Fruit fly (Drosophila melanogaster) whole organism, embryonic: Measurements from ENCODE around the gene pes.
A peak's percentile ranks its signal among the peaks of the same experiment; 100 is the strongest.

Experiments
- Ada2b ChIP-seq: fragments of 200-800 bp; sonication (Bioruptor generic); IDR thresholded peaks from 2 replicates; pipeline ENCODE4 v1.3.6; 2022; ENCODE audit warnings: missing biosample characterization, missing genetic modification characterization
- Atf6 ChIP-seq: fragments of 200-800 bp; sonication (Bioruptor generic); IDR thresholded peaks from 2 replicates; pipeline ENCODE4 v1.3.6; 2022; ENCODE audit warnings: missing biosample characterization, missing genetic modification characterization
- C15 ChIP-seq: fragments of 200-800 bp; sonication (Bioruptor generic); IDR thresholded peaks from 3 replicates; pipeline ENCODE4 v1.3.6; 2022; ENCODE audit warnings: missing biosample characterization, missing genetic modification characterization
- CG10321 ChIP-seq: fragments of 200-800 bp; sonication (Bioruptor generic); IDR thresholded peaks from 2 replicates; pipeline ENCODE4 v1.3.6; 2022; ENCODE audit warnings: missing biosample characterization, missing genetic modification characterization
- CG10979 ChIP-seq: fragments of 200-800 bp; sonication (Bioruptor generic); optimal IDR thresholded peaks from 2 replicates; lab custom pipeline; 2018; ENCODE audit warnings: missing biosample characterization, mild to moderate bottlenecking, missing genetic modification characterization, moderate library complexity
- CG11247 ChIP-seq: fragments of 200-800 bp; sonication (Bioruptor generic); IDR thresholded peaks from 2 replicates; pipeline ENCODE4 v1.3.6; 2022; ENCODE audit warnings: missing biosample characterization, missing genetic modification characterization
- CG11398 ChIP-seq: fragments of 200-800 bp; sonication (Bioruptor generic); optimal IDR thresholded peaks from 2 replicates; lab custom pipeline; 2016; ENCODE audit warnings: missing biosample characterization, missing genetic modification characterization
- CG12236 ChIP-seq: fragments of 200-800 bp; sonication (Bioruptor generic); optimal IDR thresholded peaks from 2 replicates; lab custom pipeline; 2016; ENCODE audit warnings: missing biosample characterization, missing genetic modification characterization
- CG1233 ChIP-seq: fragments of 200-800 bp; sonication (Bioruptor generic); optimal IDR thresholded peaks from 4 replicates; lab custom pipeline; 2018; ENCODE audit warnings: missing biosample characterization, mild to moderate bottlenecking, missing genetic modification characterization
- CG15269 ChIP-seq: fragments of 200-800 bp; sonication (Bioruptor generic); optimal IDR thresholded peaks from 2 replicates; lab custom pipeline; 2018; ENCODE audit warnings: missing biosample characterization, mild to moderate bottlenecking, missing genetic modification characterization, moderate library complexity
- CG15479 ChIP-seq: fragments of 200-800 bp; sonication (Bioruptor generic); optimal IDR thresholded peaks from 3 replicates; lab custom pipeline; 2019; ENCODE audit warnings: missing biosample characterization, mild to moderate bottlenecking, missing genetic modification characterization, moderate library complexity
- CG1832 ChIP-seq: fragments of 200-800 bp; sonication (Bioruptor generic); optimal IDR thresholded peaks from 2 replicates; lab custom pipeline; 2017; ENCODE audit warnings: missing biosample characterization, mild to moderate bottlenecking, missing genetic modification characterization, inconsistent platforms
- CG18476 ChIP-seq: fragments of 200-800 bp; sonication (Bioruptor generic); optimal IDR thresholded peaks from 2 replicates; lab custom pipeline; 2016; ENCODE audit warnings: missing biosample characterization, mild to moderate bottlenecking, missing genetic modification characterization
- CG2202 ChIP-seq: fragments of 200-800 bp; sonication (Bioruptor generic); optimal IDR thresholded peaks from 2 replicates; lab custom pipeline; 2018; ENCODE audit warnings: missing biosample characterization, mild to moderate bottlenecking, missing genetic modification characterization
- CG2875 ChIP-seq: fragments of 200-800 bp; sonication (Bioruptor generic); optimal IDR thresholded peaks from 2 replicates; lab custom pipeline; 2017; ENCODE audit warnings: missing biosample characterization, mild to moderate bottlenecking, missing genetic modification characterization, missing genetic modification reagents
- CG3281 ChIP-seq: fragments of 200-800 bp; sonication (Bioruptor generic); optimal IDR thresholded peaks from 3 replicates; lab custom pipeline; 2017; ENCODE audit warnings: missing biosample characterization, mild to moderate bottlenecking, missing genetic modification characterization
- CG33557 ChIP-seq: fragments of 200-800 bp; sonication (Bioruptor generic); optimal IDR thresholded peaks from 2 replicates; lab custom pipeline; 2019; ENCODE audit warnings: missing biosample characterization, mild to moderate bottlenecking, missing genetic modification characterization, moderate library complexity
- CG34376 ChIP-seq: fragments of 200-800 bp; sonication (Bioruptor generic); optimal IDR thresholded peaks from 2 replicates; lab custom pipeline; 2018; ENCODE audit warnings: missing biosample characterization, mild to moderate bottlenecking, missing genetic modification characterization
- CG4360 ChIP-seq: fragments of 200-800 bp; sonication (Bioruptor generic); IDR thresholded peaks from 2 replicates; pipeline ENCODE4 v1.3.6; 2022; ENCODE audit warnings: missing biosample characterization, missing genetic modification characterization
- CG5180 ChIP-seq: fragments of 200-800 bp; sonication (Bioruptor generic); optimal IDR thresholded peaks from 3 replicates; lab custom pipeline; 2017; ENCODE audit warnings: missing biosample characterization, missing genetic modification characterization, mild to moderate bottlenecking, moderate library complexity, missing genetic modification reagents
- CG7271 ChIP-seq: fragments of 200-800 bp; sonication (Bioruptor generic); optimal IDR thresholded peaks from 2 replicates; lab custom pipeline; 2018; ENCODE audit warnings: missing biosample characterization, mild to moderate bottlenecking, missing genetic modification characterization, moderate library complexity
- CG8089 ChIP-seq: fragments of 200-800 bp; sonication (Bioruptor generic); optimal IDR thresholded peaks from 3 replicates; lab custom pipeline; 2016; ENCODE audit warnings: missing biosample characterization, missing genetic modification characterization
- Camta ChIP-seq: fragments of 200-800 bp; sonication (Bioruptor generic); optimal IDR thresholded peaks from 2 replicates; lab custom pipeline; 2016; ENCODE audit warnings: missing biosample characterization, missing genetic modification characterization
- Drgx ChIP-seq: fragments of 200-800 bp; sonication (Bioruptor generic); IDR thresholded peaks from 2 replicates; pipeline ENCODE4 v1.3.6; 2022; ENCODE audit warnings: missing biosample characterization, missing genetic modification characterization
- Eip74EF ChIP-seq, 2 experiments: fragments of 200-800 bp in 1 of 2; fragments of >200 bp in 1 of 2; sonication (Bioruptor generic) in 1 of 2; optimal IDR thresholded peaks; 2 replicates each; lab custom pipeline; 2017 to 2019; ENCODE audit warnings: missing biosample characterization in 2 of 2, missing genetic modification characterization in 2 of 2, mild to moderate bottlenecking in 1 of 2, moderate library complexity in 1 of 2
- Myb ChIP-seq: fragments of 200-800 bp; sonication (Bioruptor generic); optimal IDR thresholded peaks from 2 replicates; lab custom pipeline; 2016; ENCODE audit warnings: missing biosample characterization, missing genetic modification characterization
- Nf-YB ChIP-seq: fragments of 200-800 bp; sonication (Bioruptor generic); optimal IDR thresholded peaks from 3 replicates; lab custom pipeline; 2019; ENCODE audit warnings: missing biosample characterization, mild to moderate bottlenecking, missing genetic modification characterization, moderate library complexity
- Nf-YC ChIP-seq: fragments of 200-800 bp; optimal IDR thresholded peaks from 3 replicates; lab custom pipeline; 2019; ENCODE audit warnings: missing biosample characterization, mild to moderate bottlenecking, missing genetic modification characterization, moderate library complexity
- Sox100B ChIP-seq: fragments of 200-800 bp; sonication (Bioruptor generic); optimal IDR thresholded peaks from 3 replicates; lab custom pipeline; 2018; ENCODE audit warnings: missing biosample characterization, mild to moderate bottlenecking, missing genetic modification characterization
- Sry-δ ChIP-seq: fragments of 200-800 bp; sonication (Bioruptor generic); optimal IDR thresholded peaks from 2 replicates; lab custom pipeline; 2016; ENCODE audit warnings: missing biosample characterization, missing genetic modification characterization
- ap ChIP-seq: fragments of 200-800 bp; sonication (Bioruptor generic); IDR thresholded peaks from 2 replicates; pipeline ENCODE4 v1.3.6; 2022; ENCODE audit warnings: missing biosample characterization, missing genetic modification characterization
- da ChIP-seq: fragments of 200-800 bp; sonication (Bioruptor generic); optimal IDR thresholded peaks from 2 replicates; lab custom pipeline; 2016; ENCODE audit warnings: missing biosample characterization, missing genetic modification characterization
- ems ChIP-seq: fragments of 200-800 bp; sonication (Bioruptor generic); optimal IDR thresholded peaks from 3 replicates; lab custom pipeline; 2016; ENCODE audit warnings: missing biosample characterization, missing genetic modification characterization
- fru ChIP-seq: fragments of >200 bp; optimal IDR thresholded peaks from 2 replicates; lab custom pipeline; 2017
- ftz-f1 ChIP-seq: fragments of 200-800 bp; sonication (Bioruptor generic); optimal IDR thresholded peaks from 2 replicates; lab custom pipeline; 2016; ENCODE audit warnings: missing biosample characterization, missing genetic modification characterization
- grau ChIP-seq: fragments of 200-800 bp; optimal IDR thresholded peaks from 3 replicates; lab custom pipeline; 2019; ENCODE audit warnings: missing biosample characterization, mild to moderate bottlenecking, missing genetic modification characterization, moderate library complexity
- grn ChIP-seq: fragments of 200-800 bp; sonication (Bioruptor generic); optimal IDR thresholded peaks from 3 replicates; lab custom pipeline; 2017; ENCODE audit warnings: missing biosample characterization, missing genetic modification characterization
- maf-S ChIP-seq: fragments of 200-800 bp; sonication (Bioruptor generic); optimal IDR thresholded peaks from 2 replicates; lab custom pipeline; 2016; ENCODE audit warnings: missing biosample characterization, missing genetic modification characterization
- mld ChIP-seq: fragments of 200-800 bp; sonication (Bioruptor generic); IDR thresholded peaks from 3 replicates; pipeline ENCODE4 v1.3.6; 2022; ENCODE audit warnings: missing biosample characterization, missing genetic modification characterization; ENCODE audit not compliant: partially characterized antibody
- prd ChIP-seq, 3 experiments: fragments of >200 bp in 2 of 3; fragments of 200-800 bp in 1 of 3; sonication (Bioruptor generic) in 1 of 3; optimal IDR thresholded peaks in 2 of 3; IDR thresholded peaks in 1 of 3; 2 replicates in 2 of 3; 3 replicates in 1 of 3; pipeline versions ENCODE4 v1.3.6 to Lab custom; 2017 to 2022; ENCODE audit warnings: missing biosample characterization in 1 of 3, missing genetic modification characterization in 1 of 3
- psq ChIP-seq: fragments of 200-800 bp; sonication (Bioruptor generic); optimal IDR thresholded peaks from 2 replicates; lab custom pipeline; 2017; ENCODE audit warnings: missing biosample characterization, missing genetic modification characterization
- salm ChIP-seq: fragments of 200-800 bp; sonication (Bioruptor generic); optimal IDR thresholded peaks from 2 replicates; lab custom pipeline; 2018; ENCODE audit warnings: missing biosample characterization, mild to moderate bottlenecking, missing genetic modification characterization
- sc ChIP-seq, 3 experiments: fragments of >200 bp in 2 of 3; fragments of 200-800 bp in 1 of 3; sonication (Bioruptor generic) in 1 of 3; optimal IDR thresholded peaks; 2 replicates in 2 of 3; 3 replicates in 1 of 3; lab custom pipeline; 2017; ENCODE audit warnings: mild to moderate bottlenecking in 1 of 3, missing biosample characterization in 1 of 3, missing genetic modification characterization in 1 of 3, missing genetic modification reagents in 1 of 3
- scrt ChIP-seq: fragments of 200-800 bp; sonication (Bioruptor generic); optimal IDR thresholded peaks from 2 replicates; lab custom pipeline; 2018; ENCODE audit warnings: missing biosample characterization, mild to moderate bottlenecking, missing genetic modification characterization, moderate library complexity
- sens-2 ChIP-seq: fragments of 200-800 bp; sonication (Bioruptor generic); IDR thresholded peaks from 2 replicates; pipeline ENCODE4 v1.3.6; 2022; ENCODE audit warnings: missing biosample characterization, missing genetic modification characterization
- stwl ChIP-seq: fragments of 200-800 bp; sonication (Bioruptor generic); optimal IDR thresholded peaks from 3 replicates; lab custom pipeline; 2018; ENCODE audit warnings: missing biosample characterization, mild to moderate bottlenecking, missing genetic modification characterization, moderate library complexity
- unpg ChIP-seq: fragments of 200-800 bp; sonication (Bioruptor generic); optimal IDR thresholded peaks from 3 replicates; lab custom pipeline; 2018; ENCODE audit warnings: missing biosample characterization, mild to moderate bottlenecking, missing genetic modification characterization, moderate library complexity
- usp ChIP-seq: fragments of >200 bp; optimal IDR thresholded peaks from 2 replicates; lab custom pipeline; 2017; ENCODE audit warnings: missing biosample characterization, missing genetic modification characterization
- vfl ChIP-seq: fragments of 200-800 bp; sonication (Bioruptor generic); optimal IDR thresholded peaks from 2 replicates; lab custom pipeline; 2016; ENCODE audit warnings: missing biosample characterization, missing genetic modification characterization
- zen2 ChIP-seq: fragments of 200-800 bp; sonication (Bioruptor generic); IDR thresholded peaks from 3 replicates; pipeline ENCODE4 v1.3.6; 2022; ENCODE audit warnings: missing biosample characterization, missing genetic modification characterization; ENCODE audit not compliant: partially characterized antibody

Gene pes

DNA sequence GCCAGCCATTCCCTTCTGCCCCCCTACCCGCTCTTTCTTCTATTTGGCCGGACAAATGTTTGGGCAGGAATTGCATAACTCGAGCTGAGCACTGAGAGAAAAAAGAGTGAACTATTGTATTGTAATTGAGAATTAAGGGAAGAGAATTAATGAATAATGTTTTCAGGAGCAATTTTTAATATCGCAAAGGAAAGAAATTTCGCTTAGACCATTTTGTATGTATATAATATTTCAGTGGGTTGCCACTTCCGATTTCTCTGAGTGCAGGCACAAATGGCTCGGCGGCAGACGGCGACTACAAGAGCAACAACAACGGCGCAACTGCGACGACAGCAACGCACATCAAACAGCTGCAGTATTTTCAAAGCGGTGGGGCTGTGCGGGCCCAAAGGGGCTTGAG is 29.4 kb downstream of the pes start (continued):
- no peak for TF ChIP-seq prd (optimal IDR thresholded peaks at IDR 0.05; lab: Kevin White, UChicago)
- TF ChIP-seq prd (GFP tag; IDR thresholded peaks at IDR 0.05; lab: Robert Waterston, UW): peak; percentile 88
- TF ChIP-seq mld (GFP tag; lab: Robert Waterston, UW): no peak
- peak; percentile 58 for TF ChIP-seq CG5180 (GFP tag; lab: Kevin White, UChicago)
- TF ChIP-seq CG34376 (GFP tag; lab: Kevin White, UChicago): no peak
- no peak for TF ChIP-seq fru (lab: Kevin White, UChicago)
- peak; percentile 21 for TF ChIP-seq psq (GFP tag; lab: Kevin White, UChicago)
- TF ChIP-seq CG10979: peak; percentile 63
- TF ChIP-seq CG8089 (GFP tag; lab: Kevin White, UChicago): peak; percentile 60
- no peak for TF ChIP-seq CG1832
- TF ChIP-seq Myb: peak; percentile 39
- peak; percentile 83 for TF ChIP-seq Ada2b (GFP tag; lab: Robert Waterston, UW)
- peak; percentile 93 for TF ChIP-seq Drgx (GFP tag; lab: Robert Waterston, UW)
- TF ChIP-seq CG1233 (GFP tag; lab: Kevin White, UChicago): no peak
- TF ChIP-seq CG2875 (GFP tag; lab: Kevin White, UChicago): peak; percentile 67
- no peak for TF ChIP-seq CG7271 (tag; lab: Kevin White, UChicago)
- TF ChIP-seq CG33557 (GFP tag; lab: Kevin White, UChicago): no peak
- peak; percentile 62 for TF ChIP-seq CG12236 (GFP tag; lab: Kevin White, UChicago)
- no peak for TF ChIP-seq CG11247 (GFP tag; lab: Robert Waterston, UW)
- TF ChIP-seq grn (GFP tag; lab: Kevin White, UChicago): no peak
- TF ChIP-seq da: peak; percentile 31
- TF ChIP-seq CG11398 (GFP tag; lab: Kevin White, UChicago): peak; percentile 65
- TF ChIP-seq Eip74EF (GFP tag; optimal IDR thresholded peaks at IDR 0.05; lab: Kevin White, UChicago): peak in 1 of 2 experiments; percentile 52
- TF ChIP-seq CG15269: peak; percentile 81
- TF ChIP-seq zen2 (GFP tag; lab: Robert Waterston, UW): no peak
- peak; percentile 63 for TF ChIP-seq Sox100B (GFP tag; lab: Kevin White, UChicago)
- TF ChIP-seq grau: peak; percentile 68
- TF ChIP-seq sens-2 (GFP tag; lab: Robert Waterston, UW): peak; percentile 62
- TF ChIP-seq CG3281 (GFP tag; lab: Kevin White, UChicago): peak; percentile 53
- peak; percentile 66 for TF ChIP-seq salm (tag; lab: Kevin White, UChicago)
- peak; percentile 19 for TF ChIP-seq scrt
- peak; percentile 68 for TF ChIP-seq Atf6 (GFP tag; lab: Robert Waterston, UW)
- 0 out of 3 replicates have a peak, but pooled peaks have one; percentile 32 for TF ChIP-seq C15 (GFP tag; lab: Robert Waterston, UW)
- TF ChIP-seq maf-S: peak; percentile 57
- peak; percentile 13 for TF ChIP-seq Nf-YC
- TF ChIP-seq CG10321 (GFP tag; lab: Robert Waterston, UW): peak; percentile 43; the same call in 1 of the 2 replicates
- TF ChIP-seq ftz-f1 (GFP tag; lab: Kevin White, UChicago): no peak
- TF ChIP-seq CG4360 (GFP tag; lab: Robert Waterston, UW): peak; percentile 53; the same call in 1 of the 2 replicates
- TF ChIP-seq CG15479 (GFP tag; lab: Kevin White, UChicago): no peak
- peak; percentile 18 for TF ChIP-seq Sry-δ
- no peak for TF ChIP-seq sc (optimal IDR thresholded peaks at IDR 0.05; lab: Kevin White, UChicago)
- TF ChIP-seq sc (GFP tag; optimal IDR thresholded peaks at IDR 0.05; lab: Kevin White, UChicago): peak; percentile 51
- peak; percentile 18 for TF ChIP-seq Nf-YB (GFP tag; lab: Kevin White, UChicago)
- peak; percentile 82 for TF ChIP-seq ap (GFP tag; lab: Robert Waterston, UW)
- peak; percentile 82 for TF ChIP-seq unpg
- TF ChIP-seq vfl (GFP tag; lab: Kevin White, UChicago): no peak
- peak; percentile 9 for TF ChIP-seq CG18476
- no peak for TF ChIP-seq stwl (tag; lab: Kevin White, UChicago)
- peak; percentile 75 for TF ChIP-seq Camta (GFP tag; lab: Kevin White, UChicago)
- no peak for TF ChIP-seq usp (GFP tag; lab: Kevin White, UChicago)
- TF ChIP-seq ems (GFP tag; lab: Kevin White, UChicago): peak; percentile 64
- TF ChIP-seq CG2202 (tag; lab: Kevin White, UChicago): peak; percentile 40
